Fruit fly (Drosophila melanogaster) whole organism, embryonic: ENCODE data around the gene CG33158.
A peak's percentile ranks its signal among the peaks of the same experiment; 100 is the strongest.

ENCODE experiments used
- Adf1 ChIP-seq: fragments of 200-800 bp; sonication (Bioruptor generic); IDR thresholded peaks from 2 replicates; pipeline ENCODE4 v1.3.6; 2022; ENCODE audit warnings: missing biosample characterization, missing genetic modification characterization
- Asciz ChIP-seq: fragments of 200-800 bp; sonication (Bioruptor generic); optimal IDR thresholded peaks from 2 replicates; lab custom pipeline; 2017; ENCODE audit warnings: missing biosample characterization, mild to moderate bottlenecking, missing genetic modification characterization, missing genetic modification reagents
- Awh ChIP-seq: fragments of 200-800 bp; sonication (Bioruptor generic); IDR thresholded peaks from 2 replicates; pipeline ENCODE4, ENCODE4 v1.3.6; 2022; ENCODE audit warnings: missing biosample characterization, missing genetic modification characterization
- Blimp-1 ChIP-seq: fragments of 200-800 bp; sonication (Bioruptor generic); optimal IDR thresholded peaks from 3 replicates; lab custom pipeline; 2018; ENCODE audit warnings: missing biosample characterization, missing genetic modification characterization, mild to moderate bottlenecking, moderate library complexity, missing genetic modification reagents
- CG11093 ChIP-seq: fragments of 200-800 bp; sonication (Bioruptor generic); IDR thresholded peaks from 3 replicates; pipeline ENCODE4 v1.3.6; 2022; ENCODE audit warnings: missing biosample characterization, missing genetic modification characterization
- CG12104 ChIP-seq: fragments of 200-800 bp; sonication (Bioruptor generic); optimal IDR thresholded peaks from 3 replicates; lab custom pipeline; 2016; ENCODE audit warnings: missing biosample characterization, missing genetic modification characterization
- CG12219 ChIP-seq: fragments of 200-800 bp; sonication (Bioruptor generic); optimal IDR thresholded peaks from 3 replicates; lab custom pipeline; 2018; ENCODE audit warnings: missing biosample characterization, mild to moderate bottlenecking, missing genetic modification characterization
- CG13894 ChIP-seq: fragments of 200-800 bp; sonication (Bioruptor generic); optimal IDR thresholded peaks from 3 replicates; lab custom pipeline; 2018; ENCODE audit warnings: missing biosample characterization, mild to moderate bottlenecking, missing genetic modification characterization, moderate library complexity
- CG14014 ChIP-seq: fragments of 200-800 bp; sonication (Bioruptor generic); IDR thresholded peaks from 2 replicates; pipeline ENCODE4 v1.3.6; 2022; ENCODE audit warnings: missing biosample characterization, missing genetic modification characterization
- CG15011 ChIP-seq: fragments of 200-800 bp; sonication (Bioruptor generic); optimal IDR thresholded peaks from 3 replicates; lab custom pipeline; 2018; ENCODE audit warnings: missing biosample characterization, mild to moderate bottlenecking, missing genetic modification characterization
- CG1647 ChIP-seq: fragments of 200-800 bp; sonication (Bioruptor generic); optimal IDR thresholded peaks from 3 replicates; lab custom pipeline; 2016; ENCODE audit warnings: missing biosample characterization, missing genetic modification characterization
- CG16813 ChIP-seq: fragments of 200-800 bp; sonication (Bioruptor generic); IDR thresholded peaks from 3 replicates; pipeline ENCODE4 v1.3.6; 2022; ENCODE audit warnings: missing biosample characterization, missing genetic modification characterization; ENCODE audit not compliant: partially characterized antibody
- CG2120 ChIP-seq: fragments of 200-800 bp; sonication (Bioruptor generic); optimal IDR thresholded peaks from 3 replicates; lab custom pipeline; 2016; ENCODE audit warnings: missing biosample characterization, missing genetic modification characterization
- CG31224 ChIP-seq: fragments of 200-800 bp; sonication (Bioruptor generic); IDR thresholded peaks from 2 replicates; pipeline ENCODE4 v1.3.6; 2022; ENCODE audit warnings: missing biosample characterization, missing genetic modification characterization
- CG3407 ChIP-seq: fragments of 200-800 bp; sonication (Bioruptor generic); optimal IDR thresholded peaks from 2 replicates; lab custom pipeline; 2018; ENCODE audit warnings: missing biosample characterization, mild to moderate bottlenecking, missing genetic modification characterization
- CG4424 ChIP-seq: fragments of 200-800 bp; sonication (Bioruptor generic); optimal IDR thresholded peaks from 3 replicates; lab custom pipeline; 2016; ENCODE audit warnings: missing biosample characterization, missing genetic modification characterization
- CG4617 ChIP-seq: fragments of 200-800 bp; sonication (Bioruptor generic); optimal IDR thresholded peaks from 3 replicates; lab custom pipeline; 2016; ENCODE audit warnings: missing biosample characterization, missing genetic modification characterization, borderline replicate concordance
- CG4854 ChIP-seq: fragments of 200-800 bp; sonication (Bioruptor generic); optimal IDR thresholded peaks from 2 replicates; lab custom pipeline; 2016; ENCODE audit warnings: missing biosample characterization, missing genetic modification characterization, inconsistent platforms
- CG7963 ChIP-seq: fragments of 200-800 bp; sonication (Bioruptor generic); IDR thresholded peaks from 3 replicates; pipeline ENCODE4 v1.3.6; 2022; ENCODE audit warnings: missing biosample characterization, missing genetic modification characterization; ENCODE audit not compliant: partially characterized antibody
- CG8359 ChIP-seq: fragments of 200-800 bp; sonication (Bioruptor generic); optimal IDR thresholded peaks from 2 replicates; lab custom pipeline; 2017; ENCODE audit warnings: missing biosample characterization, mild to moderate bottlenecking, missing genetic modification characterization, borderline replicate concordance
- CG9437 ChIP-seq: fragments of 200-800 bp; sonication (Bioruptor generic); optimal IDR thresholded peaks from 2 replicates; lab custom pipeline; 2018; ENCODE audit warnings: missing biosample characterization, mild to moderate bottlenecking, missing genetic modification characterization
- CG9727 ChIP-seq: fragments of 200-800 bp; sonication (Bioruptor generic); optimal IDR thresholded peaks from 3 replicates; lab custom pipeline; 2017; ENCODE audit warnings: missing biosample characterization, mild to moderate bottlenecking, missing genetic modification characterization
- CG9817 ChIP-seq: fragments of 200-800 bp; sonication (Bioruptor generic); optimal IDR thresholded peaks from 2 replicates; lab custom pipeline; 2018; ENCODE audit warnings: missing biosample characterization, mild to moderate bottlenecking, missing genetic modification characterization, moderate library complexity
- CTCF ChIP-seq: fragments of 200-800 bp; sonication (Bioruptor generic); optimal IDR thresholded peaks from 2 replicates; lab custom pipeline; 2017; ENCODE audit warnings: missing biosample characterization, mild to moderate bottlenecking, missing genetic modification characterization, moderate library complexity
- Dll ChIP-seq: fragments of 200-800 bp; sonication (Bioruptor generic); IDR thresholded peaks from 4 replicates; pipeline ENCODE4 v1.3.6; 2022; ENCODE audit warnings: missing biosample characterization, missing genetic modification characterization; ENCODE audit not compliant: partially characterized antibody
- Fer1 ChIP-seq: fragments of 200-800 bp; sonication (Bioruptor generic); optimal IDR thresholded peaks from 2 replicates; lab custom pipeline; 2017; ENCODE audit warnings: missing biosample characterization, mild to moderate bottlenecking, missing genetic modification characterization
- HLH3B ChIP-seq: fragments of 200-800 bp; sonication (Bioruptor generic); IDR thresholded peaks from 2 replicates; pipeline ENCODE4 v1.3.6; 2022; ENCODE audit warnings: missing biosample characterization, missing genetic modification characterization
- Hr78 ChIP-seq, 2 experiments: fragments of 200-800 bp in 1 of 2; fragments of >200 bp in 1 of 2; sonication (Bioruptor generic) in 1 of 2; optimal IDR thresholded peaks; 2 replicates each; lab custom pipeline; 2017 to 2019; ENCODE audit warnings: missing biosample characterization in 2 of 2, missing genetic modification characterization in 2 of 2, mild to moderate bottlenecking in 1 of 2, moderate library complexity in 1 of 2
- Kr ChIP-seq: fragments of 200-800 bp; sonication (Bioruptor generic); optimal IDR thresholded peaks from 2 replicates; lab custom pipeline; 2017; ENCODE audit warnings: missing biosample characterization, mild to moderate bottlenecking, missing genetic modification characterization
- Lim3 ChIP-seq: fragments of 200-800 bp; sonication (Bioruptor generic); IDR thresholded peaks from 2 replicates; pipeline ENCODE4 v1.3.6; 2022; ENCODE audit warnings: missing biosample characterization, missing genetic modification characterization
- Nf-YC ChIP-seq: fragments of 200-800 bp; optimal IDR thresholded peaks from 3 replicates; lab custom pipeline; 2019; ENCODE audit warnings: missing biosample characterization, mild to moderate bottlenecking, missing genetic modification characterization, moderate library complexity
- Rfx ChIP-seq: fragments of 200-800 bp; sonication (Bioruptor generic); IDR thresholded peaks from 2 replicates; pipeline ENCODE4 v1.3.6; 2022; ENCODE audit warnings: missing biosample characterization, missing genetic modification characterization
- Sox100B ChIP-seq: fragments of 200-800 bp; sonication (Bioruptor generic); optimal IDR thresholded peaks from 3 replicates; lab custom pipeline; 2018; ENCODE audit warnings: missing biosample characterization, mild to moderate bottlenecking, missing genetic modification characterization
- ase ChIP-seq: fragments of 200-800 bp; sonication (Bioruptor generic); IDR thresholded peaks from 3 replicates; pipeline ENCODE4 v1.3.6; 2022; ENCODE audit warnings: missing biosample characterization, missing genetic modification characterization
- cato ChIP-seq: fragments of 200-800 bp; sonication (Bioruptor generic); optimal IDR thresholded peaks from 2 replicates; lab custom pipeline; 2016; ENCODE audit warnings: missing biosample characterization, missing genetic modification characterization, borderline replicate concordance
- cg ChIP-seq: fragments of 200-800 bp; sonication (Bioruptor generic); optimal IDR thresholded peaks from 3 replicates; lab custom pipeline; 2019; ENCODE audit warnings: missing biosample characterization, mild to moderate bottlenecking, missing genetic modification characterization, moderate library complexity
- disco-r ChIP-seq: fragments of 200-800 bp; sonication (Bioruptor generic); optimal IDR thresholded peaks from 2 replicates; lab custom pipeline; 2016; ENCODE audit warnings: missing biosample characterization, missing genetic modification characterization
- dmrt99B ChIP-seq: fragments of 200-800 bp; sonication (Bioruptor generic); optimal IDR thresholded peaks from 2 replicates; lab custom pipeline; 2018; ENCODE audit warnings: missing biosample characterization, mild to moderate bottlenecking, missing genetic modification characterization, moderate library complexity
- fd3F ChIP-seq: fragments of 200-800 bp; sonication (Bioruptor generic); optimal IDR thresholded peaks from 2 replicates; lab custom pipeline; 2018; ENCODE audit warnings: missing biosample characterization, mild to moderate bottlenecking, missing genetic modification characterization, moderate library complexity
- gsb-n ChIP-seq: fragments of 200-800 bp; sonication (Bioruptor generic); optimal IDR thresholded peaks from 3 replicates; lab custom pipeline; 2018; ENCODE audit warnings: missing biosample characterization, mild to moderate bottlenecking, missing genetic modification characterization
- insv ChIP-seq, 2 experiments: fragments of 200-800 bp; sonication (Bioruptor generic); optimal IDR thresholded peaks; 3 replicates each; lab custom pipeline; 2016 to 2018; ENCODE audit warnings: missing biosample characterization in 2 of 2, missing genetic modification characterization in 2 of 2
- jigr1 ChIP-seq: fragments of 200-800 bp; sonication (Bioruptor generic); IDR thresholded peaks from 3 replicates; pipeline ENCODE4 v1.3.6; 2022; ENCODE audit warnings: missing biosample characterization, missing genetic modification characterization
- mam ChIP-seq: fragments of 200-800 bp; sonication (Bioruptor generic); optimal IDR thresholded peaks from 3 replicates; lab custom pipeline; 2016; ENCODE audit warnings: missing biosample characterization, missing genetic modification characterization
- pho ChIP-seq: fragments of 200-800 bp; sonication (Bioruptor generic); optimal IDR thresholded peaks from 2 replicates; lab custom pipeline; 2016; ENCODE audit warnings: missing biosample characterization, missing genetic modification characterization
- slbo ChIP-seq: fragments of 200-800 bp; sonication (Bioruptor generic); IDR thresholded peaks from 2 replicates; pipeline ENCODE4 v1.3.6; 2022; ENCODE audit warnings: missing biosample characterization, missing genetic modification characterization
- tll ChIP-seq, 2 experiments: fragments of 200-800 bp in 1 of 2; fragments of >200 bp in 1 of 2; sonication (Bioruptor generic) in 1 of 2; optimal IDR thresholded peaks; 2 replicates each; lab custom pipeline; 2017 to 2019; ENCODE audit warnings: missing biosample characterization in 2 of 2, missing genetic modification characterization in 2 of 2, mild to moderate bottlenecking in 1 of 2, moderate library complexity in 1 of 2
- trem ChIP-seq: fragments of 200-800 bp; optimal IDR thresholded peaks from 3 replicates; lab custom pipeline; 2019; ENCODE audit warnings: missing biosample characterization, mild to moderate bottlenecking, missing genetic modification characterization, moderate library complexity
- vfl ChIP-seq: fragments of 200-800 bp; sonication (Bioruptor generic); optimal IDR thresholded peaks from 2 replicates; lab custom pipeline; 2016; ENCODE audit warnings: missing biosample characterization, missing genetic modification characterization
- wor ChIP-seq: fragments of 200-800 bp; sonication (Bioruptor generic); IDR thresholded peaks from 2 replicates; pipeline ENCODE4 v1.3.6; 2022; ENCODE audit warnings: missing biosample characterization, missing genetic modification characterization

The CG33158 gene

DNA sequence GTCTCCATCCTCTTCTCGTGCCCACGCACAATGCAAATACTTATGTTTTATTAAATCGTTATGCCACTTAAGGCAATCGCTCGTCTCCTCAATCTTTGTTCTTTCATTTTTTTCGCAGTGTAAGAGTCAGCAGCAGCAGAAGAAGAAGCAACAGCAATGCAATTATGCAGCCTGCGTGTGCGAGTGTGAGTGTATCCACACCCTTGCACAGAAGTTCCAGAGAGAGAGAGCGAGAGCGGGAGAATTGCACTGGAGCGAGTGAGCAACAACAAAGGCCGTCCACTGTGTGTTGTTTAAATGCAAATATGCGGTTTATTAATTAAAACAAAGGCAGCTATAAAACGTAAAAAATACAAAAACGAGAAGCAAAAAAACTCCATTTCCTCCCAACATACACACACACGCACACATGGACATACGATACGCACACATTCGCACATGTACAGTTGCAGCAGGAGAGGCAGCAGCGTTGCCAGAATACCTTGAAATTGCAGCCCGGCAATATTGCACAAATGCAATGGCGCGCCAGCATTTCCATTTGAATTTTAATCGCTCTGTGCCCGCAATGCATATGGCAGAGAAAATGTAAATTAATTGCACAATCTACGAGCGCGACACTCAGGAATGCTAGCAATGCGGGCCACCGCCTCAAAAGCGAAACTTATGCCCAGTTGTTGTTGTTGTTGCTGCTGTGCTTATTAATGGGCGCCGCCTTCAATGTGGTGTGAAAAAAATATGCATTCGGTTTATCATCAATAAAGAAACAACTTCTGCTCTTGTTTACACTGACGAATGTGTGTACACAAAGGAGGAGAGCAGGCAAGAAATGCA, 10.6 kb upstream of the CG33158 start (continued):
- TF ChIP-seq tll (GFP tag; optimal IDR thresholded peaks at IDR 0.05; lab: Kevin White, UChicago) (peak in 1 of 2 experiments; percentile 21), cato (GFP tag; lab: Kevin White, UChicago) (peak; percentile 10), CG9817 (tag; lab: Kevin White, UChicago) (no peak), CG9727 (GFP tag; lab: Kevin White, UChicago) (peak; percentile 89), dmrt99B (tag; lab: Kevin White, UChicago) (peak; percentile 0), CG12219 (GFP tag; lab: Kevin White, UChicago) (peak; percentile 41), Lim3 (no peak), CG8359 (GFP tag; lab: Kevin White, UChicago) (peak; percentile 14), CG4424 (no peak), CG11093 (GFP tag; lab: Robert Waterston, UW) (no peak), mam (GFP tag; lab: Kevin White, UChicago) (no peak), CG1647 (GFP tag; lab: Kevin White, UChicago) (no peak), CG7963 (GFP tag; lab: Robert Waterston, UW) (no peak), Fer1 (GFP tag; lab: Kevin White, UChicago) (no peak), slbo (no peak), CTCF (GFP tag; lab: Kevin White, UChicago) (peak; percentile 41), gsb-n (peak; percentile 60), Nf-YC (tag; lab: Kevin White, UChicago) (no peak), trem (peak; percentile 14), insv (GFP tag; optimal IDR thresholded peaks at IDR 0.05; lab: Kevin White, UChicago) (no peak), fd3F (GFP tag; lab: Kevin White, UChicago) (no peak), CG14014 (no peak), Hr78 (GFP tag; optimal IDR thresholded peaks at IDR 0.05; lab: Kevin White, UChicago) (no peak), Awh (GFP tag; lab: Robert Waterston, UW) (peak; percentile 48; the same call in 1 of the 2 replicates), vfl (no peak), Dll (GFP tag; lab: Robert Waterston, UW) (no peak; the same call in 3 of the 4 replicates), CG3407 (peak; percentile 72), Rfx (no peak), CG9437 (no peak), Blimp-1 (GFP tag; lab: Kevin White, UChicago) (no peak), jigr1 (GFP tag; lab: Robert Waterston, UW) (no peak), CG13894 (tag; lab: Kevin White, UChicago) (no peak), CG15011 (GFP tag; lab: Kevin White, UChicago) (no peak), Asciz (peak; percentile 58), ase (no peak), CG12104 (GFP tag; lab: Kevin White, UChicago) (peak; percentile 36), Kr (peak; percentile 88), disco-r (GFP tag; lab: Kevin White, UChicago) (no peak), Sox100B (peak; percentile 18), CG2120 (GFP tag; lab: Kevin White, UChicago) (no peak), CG31224 (GFP tag; lab: Robert Waterston, UW) (no peak), HLH3B (GFP tag; lab: Robert Waterston, UW) (no peak), pho (GFP tag; lab: Kevin White, UChicago) (no peak), CG16813 (GFP tag; lab: Robert Waterston, UW) (no peak), cg (GFP tag; lab: Kevin White, UChicago) (peak; percentile 78), wor (GFP tag; lab: Robert Waterston, UW) (no peak), Adf1 (GFP tag; lab: Robert Waterston, UW) (no peak), CG4854 (GFP tag; lab: Kevin White, UChicago) (peak; percentile 6), CG4617 (GFP tag; lab: Kevin White, UChicago) (no peak)
